Fruit fly (Drosophila melanogaster) whole organism, embryonic: ENCODE measurements around the gene CG32432.
A peak's percentile ranks its signal among the peaks of the same experiment; 100 is the strongest.

Experiments used
- Atf6 ChIP-seq: fragments of 200-800 bp; sonication (Bioruptor generic); IDR thresholded peaks from 2 replicates; pipeline ENCODE4 v1.3.6; 2022; ENCODE audit warnings: missing biosample characterization, missing genetic modification characterization
- CG10274 ChIP-seq: fragments of 200-800 bp; sonication (Bioruptor generic); optimal IDR thresholded peaks from 3 replicates; lab custom pipeline; 2017; ENCODE audit warnings: missing biosample characterization, mild to moderate bottlenecking, missing genetic modification characterization
- CG10366 ChIP-seq: fragments of 200-800 bp; sonication (Bioruptor generic); IDR thresholded peaks from 2 replicates; pipeline ENCODE4 v1.3.6; 2022; ENCODE audit warnings: missing biosample characterization, missing genetic modification characterization
- CG14667 ChIP-seq: fragments of 200-800 bp; sonication (Bioruptor generic); IDR thresholded peaks from 2 replicates; pipeline ENCODE4 v1.3.6; 2022; ENCODE audit warnings: missing biosample characterization, missing genetic modification characterization
- CG15514 ChIP-seq: fragments of 200-800 bp; sonication (Bioruptor generic); optimal IDR thresholded peaks from 3 replicates; lab custom pipeline; 2017; ENCODE audit warnings: missing biosample characterization, missing genetic modification characterization, mild to moderate bottlenecking, moderate library complexity, missing genetic modification reagents
- CG16863 ChIP-seq: fragments of 200-800 bp; sonication (Bioruptor generic); optimal IDR thresholded peaks from 3 replicates; lab custom pipeline; 2016; ENCODE audit warnings: missing biosample characterization, missing genetic modification characterization
- CG17385 ChIP-seq: fragments of 200-800 bp; sonication (Bioruptor generic); optimal IDR thresholded peaks from 3 replicates; lab custom pipeline; 2018; ENCODE audit warnings: missing biosample characterization, mild to moderate bottlenecking, missing genetic modification characterization
- CG18011 ChIP-seq: fragments of 200-800 bp; sonication (Bioruptor generic); optimal IDR thresholded peaks from 2 replicates; lab custom pipeline; 2017; ENCODE audit warnings: missing biosample characterization, missing genetic modification characterization, mild to moderate bottlenecking, moderate library complexity, missing genotype
- CG18619 ChIP-seq: fragments of 200-800 bp; sonication (Bioruptor generic); optimal IDR thresholded peaks from 3 replicates; lab custom pipeline; 2017; ENCODE audit warnings: missing biosample characterization, mild to moderate bottlenecking, missing genetic modification characterization
- CG2875 ChIP-seq: fragments of 200-800 bp; sonication (Bioruptor generic); optimal IDR thresholded peaks from 2 replicates; lab custom pipeline; 2017; ENCODE audit warnings: missing biosample characterization, mild to moderate bottlenecking, missing genetic modification characterization, missing genetic modification reagents
- CG4404 ChIP-seq: fragments of 200-800 bp; sonication (Bioruptor generic); IDR thresholded peaks from 2 replicates; pipeline ENCODE4 v1.3.6; 2022; ENCODE audit warnings: missing biosample characterization, missing genetic modification characterization
- CG7271 ChIP-seq: fragments of 200-800 bp; sonication (Bioruptor generic); optimal IDR thresholded peaks from 2 replicates; lab custom pipeline; 2018; ENCODE audit warnings: missing biosample characterization, mild to moderate bottlenecking, missing genetic modification characterization, moderate library complexity
- CG8924 ChIP-seq: fragments of 200-800 bp; optimal IDR thresholded peaks from 3 replicates; lab custom pipeline; 2019; ENCODE audit warnings: missing biosample characterization, mild to moderate bottlenecking, missing genetic modification characterization, moderate library complexity
- CG9932 ChIP-seq: fragments of 200-800 bp; sonication (Bioruptor generic); IDR thresholded peaks from 2 replicates; pipeline ENCODE4 v1.3.6; 2022; ENCODE audit warnings: missing biosample characterization, missing genetic modification characterization
- D19A ChIP-seq: fragments of 200-800 bp; optimal IDR thresholded peaks from 3 replicates; lab custom pipeline; 2019; ENCODE audit warnings: missing biosample characterization, mild to moderate bottlenecking, missing genetic modification characterization, moderate library complexity
- Dip2 ChIP-seq: fragments of 200-800 bp; sonication (Bioruptor generic); IDR thresholded peaks from 2 replicates; pipeline ENCODE4 v1.3.6; 2022; ENCODE audit warnings: missing biosample characterization, missing genetic modification characterization
- Dp ChIP-seq: fragments of 200-800 bp; sonication (Bioruptor generic); optimal IDR thresholded peaks from 2 replicates; lab custom pipeline; 2018; ENCODE audit warnings: missing biosample characterization, mild to moderate bottlenecking, missing genetic modification characterization, moderate library complexity
- E2f2 ChIP-seq: fragments of 200-800 bp; sonication (Bioruptor generic); IDR thresholded peaks from 2 replicates; pipeline ENCODE4 v1.3.6; 2022; ENCODE audit warnings: missing biosample characterization, missing genetic modification characterization
- HmgZ ChIP-seq: fragments of 200-800 bp; sonication (Bioruptor generic); optimal IDR thresholded peaks from 2 replicates; lab custom pipeline; 2018; ENCODE audit warnings: missing biosample characterization, mild to moderate bottlenecking, missing genetic modification characterization
- Lhr ChIP-seq: fragments of 200-800 bp; sonication (Bioruptor generic); optimal IDR thresholded peaks from 3 replicates; lab custom pipeline; 2017; ENCODE audit warnings: mild to moderate bottlenecking, missing biosample characterization, missing genetic modification reagents, missing genetic modification characterization
- Lim3 ChIP-seq: fragments of 200-800 bp; sonication (Bioruptor generic); IDR thresholded peaks from 2 replicates; pipeline ENCODE4 v1.3.6; 2022; ENCODE audit warnings: missing biosample characterization, missing genetic modification characterization
- Lpt ChIP-seq: fragments of >200 bp; optimal IDR thresholded peaks from 2 replicates; lab custom pipeline; 2018; ENCODE audit warnings: missing biosample characterization, missing genetic modification characterization
- NK7.1 ChIP-seq: fragments of 200-800 bp; sonication (Bioruptor generic); optimal IDR thresholded peaks from 3 replicates; lab custom pipeline; 2016; ENCODE audit warnings: missing biosample characterization, missing genetic modification characterization
- Nf-YA ChIP-seq: fragments of 200-800 bp; sonication (Bioruptor generic); IDR thresholded peaks from 2 replicates; pipeline ENCODE4 v1.3.6; 2022; ENCODE audit warnings: missing biosample characterization, missing genetic modification characterization
- Side ChIP-seq: fragments of 200-800 bp; sonication (Bioruptor generic); optimal IDR thresholded peaks from 2 replicates; lab custom pipeline; 2016; ENCODE audit warnings: missing biosample characterization, missing genetic modification characterization
- Sox102F ChIP-seq: fragments of 200-800 bp; sonication (Bioruptor generic); optimal IDR thresholded peaks from 2 replicates; lab custom pipeline; 2018; ENCODE audit warnings: missing biosample characterization, mild to moderate bottlenecking, missing genetic modification characterization, moderate library complexity
- Spps ChIP-seq: fragments of 200-800 bp; sonication (Bioruptor generic); optimal IDR thresholded peaks from 2 replicates; lab custom pipeline; 2018; ENCODE audit warnings: missing biosample characterization, mild to moderate bottlenecking, missing genetic modification characterization
- Tbp ChIP-seq: fragments of >200 bp; optimal IDR thresholded peaks from 2 replicates; lab custom pipeline; 2018; ENCODE audit warnings: missing biosample characterization, missing genetic modification characterization
- YL-1 ChIP-seq: fragments of 200-800 bp; sonication (Bioruptor generic); optimal IDR thresholded peaks from 3 replicates; lab custom pipeline; 2017; ENCODE audit warnings: missing biosample characterization, mild to moderate bottlenecking, missing genetic modification characterization
- al ChIP-seq: fragments of 200-800 bp; sonication (Bioruptor generic); IDR thresholded peaks from 2 replicates; pipeline ENCODE4 v1.3.6; 2022; ENCODE audit warnings: missing biosample characterization, missing genetic modification characterization
- ap ChIP-seq: fragments of 200-800 bp; sonication (Bioruptor generic); IDR thresholded peaks from 2 replicates; pipeline ENCODE4 v1.3.6; 2022; ENCODE audit warnings: missing biosample characterization, missing genetic modification characterization
- ase ChIP-seq: fragments of 200-800 bp; sonication (Bioruptor generic); IDR thresholded peaks from 3 replicates; pipeline ENCODE4 v1.3.6; 2022; ENCODE audit warnings: missing biosample characterization, missing genetic modification characterization
- ash1 ChIP-seq: fragments of 200-800 bp; sonication (Bioruptor generic); optimal IDR thresholded peaks from 2 replicates; lab custom pipeline; 2018; ENCODE audit warnings: missing biosample characterization, mild to moderate bottlenecking, missing genetic modification characterization
- emc ChIP-seq: fragments of 200-800 bp; sonication (Bioruptor generic); optimal IDR thresholded peaks from 2 replicates; lab custom pipeline; 2016; ENCODE audit warnings: missing biosample characterization, missing genetic modification characterization
- fd3F ChIP-seq: fragments of 200-800 bp; sonication (Bioruptor generic); optimal IDR thresholded peaks from 2 replicates; lab custom pipeline; 2018; ENCODE audit warnings: missing biosample characterization, mild to moderate bottlenecking, missing genetic modification characterization, moderate library complexity
- fd64A ChIP-seq: fragments of 200-800 bp; sonication (Bioruptor generic); optimal IDR thresholded peaks from 3 replicates; lab custom pipeline; 2018; ENCODE audit warnings: missing biosample characterization, mild to moderate bottlenecking, missing genetic modification characterization
- fru ChIP-seq: fragments of >200 bp; optimal IDR thresholded peaks from 2 replicates; lab custom pipeline; 2017
- gcm ChIP-seq: fragments of 200-800 bp; sonication (Bioruptor generic); optimal IDR thresholded peaks from 2 replicates; lab custom pipeline; 2019; ENCODE audit warnings: missing biosample characterization, mild to moderate bottlenecking, missing genetic modification characterization, moderate library complexity
- gcm2 ChIP-seq: fragments of 200-800 bp; sonication (Bioruptor generic); optimal IDR thresholded peaks from 2 replicates; lab custom pipeline; 2016; ENCODE audit warnings: missing biosample characterization, missing genetic modification characterization
- gfzf ChIP-seq: fragments of 200-800 bp; sonication (Bioruptor generic); optimal IDR thresholded peaks from 2 replicates; lab custom pipeline; 2016; ENCODE audit warnings: missing biosample characterization, mild to moderate bottlenecking, missing genetic modification characterization, moderate library complexity
- h ChIP-seq: fragments of >200 bp; optimal IDR thresholded peaks from 2 replicates; lab custom pipeline; 2017
- her ChIP-seq: fragments of 200-800 bp; sonication (Bioruptor generic); optimal IDR thresholded peaks from 2 replicates; lab custom pipeline; 2016; ENCODE audit warnings: missing biosample characterization, missing genetic modification characterization
- hth ChIP-seq: fragments of >200 bp; optimal IDR thresholded peaks from 2 replicates; lab custom pipeline; 2017; ENCODE audit warnings: inconsistent platforms
- jing ChIP-seq: fragments of 200-800 bp; sonication (Bioruptor generic); optimal IDR thresholded peaks from 2 replicates; lab custom pipeline; 2018; ENCODE audit warnings: missing biosample characterization, mild to moderate bottlenecking, missing genetic modification characterization
- lmd ChIP-seq: fragments of 200-800 bp; sonication (Bioruptor generic); IDR thresholded peaks from 2 replicates; pipeline ENCODE4 v1.3.6; 2022; ENCODE audit warnings: missing biosample characterization, missing genetic modification characterization
- luna ChIP-seq: fragments of 200-800 bp; sonication (Bioruptor generic); optimal IDR thresholded peaks from 2 replicates; lab custom pipeline; 2016; ENCODE audit warnings: missing biosample characterization, missing genetic modification characterization
- maf-S ChIP-seq: fragments of 200-800 bp; sonication (Bioruptor generic); optimal IDR thresholded peaks from 2 replicates; lab custom pipeline; 2016; ENCODE audit warnings: missing biosample characterization, missing genetic modification characterization
- rib ChIP-seq: fragments of 200-800 bp; sonication (Bioruptor generic); IDR thresholded peaks from 2 replicates; pipeline ENCODE4 v1.3.6; 2022; ENCODE audit warnings: missing biosample characterization, missing genetic modification characterization
- slp2 ChIP-seq: fragments of 200-800 bp; sonication (Bioruptor generic); optimal IDR thresholded peaks from 2 replicates; lab custom pipeline; 2016; ENCODE audit warnings: missing biosample characterization, missing genetic modification characterization
- sug ChIP-seq: fragments of 200-800 bp; optimal IDR thresholded peaks from 2 replicates; lab custom pipeline; 2019; ENCODE audit warnings: missing biosample characterization, mild to moderate bottlenecking, missing genetic modification characterization, moderate library complexity
- tio ChIP-seq: fragments of 200-800 bp; sonication (Bioruptor generic); optimal IDR thresholded peaks from 2 replicates; lab custom pipeline; 2017; ENCODE audit warnings: missing biosample characterization, missing genetic modification characterization, inconsistent platforms
- unpg ChIP-seq: fragments of 200-800 bp; sonication (Bioruptor generic); optimal IDR thresholded peaks from 3 replicates; lab custom pipeline; 2018; ENCODE audit warnings: missing biosample characterization, mild to moderate bottlenecking, missing genetic modification characterization, moderate library complexity
- usp ChIP-seq: fragments of >200 bp; optimal IDR thresholded peaks from 2 replicates; lab custom pipeline; 2017; ENCODE audit warnings: missing biosample characterization, missing genetic modification characterization
- wek ChIP-seq: fragments of 200-800 bp; sonication (Bioruptor generic); optimal IDR thresholded peaks from 3 replicates; lab custom pipeline; 2018; ENCODE audit warnings: missing biosample characterization, mild to moderate bottlenecking, missing genetic modification characterization, moderate library complexity

The CG32432 gene

dm6 chr3L:20906959-20907358 is 22.0 kb upstream of the CG32432 start (continued):
- TF ChIP-seq al (no peak), Dp (GFP tag; lab: Kevin White, UChicago) (no peak), usp (GFP tag; lab: Kevin White, UChicago) (no peak), wek (no peak), jing (no peak), her (GFP tag; lab: Kevin White, UChicago) (no peak), slp2 (GFP tag; lab: Kevin White, UChicago) (no peak), Tbp (GFP tag; lab: Kevin White, UChicago) (no peak), ash1 (GFP tag; lab: Kevin White, UChicago) (no peak), hth (lab: Kevin White, UChicago) (no peak), YL-1 (GFP tag; lab: Kevin White, UChicago) (no peak), Lim3 (GFP tag; lab: Robert Waterston, UW) (no peak), CG2875 (no peak), tio (GFP tag; lab: Kevin White, UChicago) (no peak), CG9932 (no peak), Nf-YA (GFP tag; lab: Robert Waterston, UW) (no peak), fd64A (GFP tag; lab: Kevin White, UChicago) (no peak), ap (GFP tag; lab: Robert Waterston, UW) (0 out of 2 replicates have a peak, but pooled peaks have one; percentile 4), fru (no peak), CG18011 (GFP tag; lab: Kevin White, UChicago) (no peak), Spps (tag; lab: Kevin White, UChicago) (no peak), NK7.1 (GFP tag; lab: Kevin White, UChicago) (no peak), emc (GFP tag; lab: Kevin White, UChicago) (no peak), h (lab: Kevin White, UChicago) (no peak), Lpt (GFP tag; lab: Kevin White, UChicago) (no peak), CG8924 (tag; lab: Kevin White, UChicago) (peak; percentile 4), CG10274 (no peak), fd3F (GFP tag; lab: Kevin White, UChicago) (no peak), CG14667 (GFP tag; lab: Robert Waterston, UW) (no peak), unpg (GFP tag; lab: Kevin White, UChicago) (peak; percentile 15), Lhr (GFP tag; lab: Kevin White, UChicago) (no peak), sug (no peak), luna (GFP tag; lab: Kevin White, UChicago) (no peak), rib (GFP tag; lab: Robert Waterston, UW) (no peak), gcm (GFP tag; lab: Kevin White, UChicago) (no peak), CG4404 (GFP tag; lab: Robert Waterston, UW) (no peak), gcm2 (GFP tag; lab: Kevin White, UChicago) (no peak), gfzf (no peak), CG7271 (tag; lab: Kevin White, UChicago) (no peak), Side (GFP tag; lab: Kevin White, UChicago) (no peak), Sox102F (GFP tag; lab: Kevin White, UChicago) (peak; percentile 21), CG16863 (no peak), CG15514 (GFP tag; lab: Kevin White, UChicago) (no peak), E2f2 (GFP tag; lab: Robert Waterston, UW) (no peak), HmgZ (tag; lab: Kevin White, UChicago) (no peak), CG17385 (peak; percentile 9), maf-S (no peak), CG18619 (GFP tag; lab: Kevin White, UChicago) (no peak), Dip2 (GFP tag; lab: Robert Waterston, UW) (no peak), lmd (GFP tag; lab: Robert Waterston, UW) (no peak), D19A (tag; lab: Kevin White, UChicago) (no peak), CG10366 (GFP tag; lab: Robert Waterston, UW) (no peak), ase (GFP tag; lab: Robert Waterston, UW) (no peak), Atf6 (GFP tag; lab: Robert Waterston, UW) (peak; percentile 33; the same call in 1 of the 2 replicates)
